Worm (Caenorhabditis elegans) whole organism, L1 larva: ENCODE results near the gene cat-4.
A peak's percentile ranks its signal among the peaks of the same experiment; 100 is the strongest.

Experiments
- C04F5.9 ChIP-seq: sonication (generic microtip); optimal IDR thresholded peaks from 2 replicates; lab custom pipeline; 2016; ENCODE audit warnings: missing genetic modification characterization, missing compliant biosample characterization
- C16A3.4 ChIP-seq: fragments of 150-350 bp; optimal IDR thresholded peaks from 2 replicates; lab custom pipeline; 2014; ENCODE audit warnings: missing biosample characterization, missing genetic modification characterization
- F16B12.6 ChIP-seq: fragments of 150-350 bp; optimal IDR thresholded peaks from 2 replicates; lab custom pipeline; 2014; ENCODE audit warnings: missing biosample characterization, missing genetic modification characterization
- Y116A8C.19 ChIP-seq: sonication (generic microtip); optimal IDR thresholded peaks from 2 replicates; lab custom pipeline; 2016; ENCODE audit warnings: missing compliant biosample characterization, missing genetic modification characterization, borderline replicate concordance
- aha-1 ChIP-seq: fragments of 150-350 bp; optimal IDR thresholded peaks from 2 replicates; lab custom pipeline; 2014; ENCODE audit warnings: missing biosample characterization, missing genetic modification characterization
- alr-1 ChIP-seq: fragments of 200-800 bp; sonication (Bioruptor generic); optimal IDR thresholded peaks from 2 replicates; lab custom pipeline; 2018; ENCODE audit warnings: borderline replicate concordance, mild to moderate bottlenecking, missing genetic modification characterization, missing compliant biosample characterization
- ama-1 ChIP-seq: fragments of 150-350 bp; optimal IDR thresholded peaks from 2 replicates; lab custom pipeline; 2014
- blmp-1 ChIP-seq: fragments of 150-350 bp; optimal IDR thresholded peaks from 2 replicates; lab custom pipeline; 2014; ENCODE audit warnings: missing biosample characterization, missing genetic modification characterization
- ceh-82 ChIP-seq, 3 experiments: fragments of 150-350 bp in 1 of 3; sonication (generic microtip) in 2 of 3; optimal IDR thresholded peaks; 2 replicates each; lab custom pipeline; 2014 to 2017; ENCODE audit warnings: missing biosample characterization in 3 of 3, missing genetic modification characterization in 3 of 3
- ceh-88 ChIP-seq: fragments of 200-800 bp; sonication (Bioruptor generic); IDR thresholded peaks from 2 replicates; pipeline ENCODE4 v1.3.6; 2022; ENCODE audit warnings: missing genetic modification characterization, missing compliant biosample characterization
- ceh-90 ChIP-seq: sonication (generic microtip); optimal IDR thresholded peaks from 2 replicates; lab custom pipeline; 2016; ENCODE audit warnings: missing genetic modification characterization, missing compliant biosample characterization
- ces-1 ChIP-seq: fragments of 150-350 bp; optimal IDR thresholded peaks from 2 replicates; lab custom pipeline; 2014; ENCODE audit warnings: missing biosample characterization, missing genetic modification reagents, missing genetic modification characterization
- dpl-1 ChIP-seq, 3 experiments: fragments of 150-350 bp in 2 of 3; sonication (generic microtip) in 1 of 3; optimal IDR thresholded peaks; 2 replicates each; lab custom pipeline; 2014 to 2017; ENCODE audit warnings: missing biosample characterization in 3 of 3, missing genetic modification characterization in 3 of 3, missing genetic modification reagents in 3 of 3
- egl-13 ChIP-seq: sonication (generic microtip); optimal IDR thresholded peaks from 2 replicates; lab custom pipeline; 2016; ENCODE audit warnings: missing genotype, missing genetic modification reagents, missing genetic modification characterization, missing compliant biosample characterization
- elt-2 ChIP-seq: sonication (generic microtip); optimal IDR thresholded peaks from 2 replicates; lab custom pipeline; 2016; ENCODE audit warnings: missing genetic modification characterization, mild to moderate bottlenecking, inconsistent platforms, missing compliant biosample characterization, missing genetic modification reagents
- elt-3 ChIP-seq, 6 experiments: fragments of 150-350 bp in 1 of 6; sonication (generic microtip); optimal IDR thresholded peaks; 2 replicates each; lab custom pipeline; 2017 to 2018; ENCODE audit warnings: missing biosample characterization in 6 of 6, missing genetic modification characterization in 6 of 6, inconsistent platforms in 1 of 6
- fkh-10 ChIP-seq: sonication (generic microtip); optimal IDR thresholded peaks from 2 replicates; lab custom pipeline; 2017; ENCODE audit warnings: missing biosample characterization, missing genetic modification reagents, missing genetic modification characterization
- fkh-4 ChIP-seq: sonication (generic microtip); optimal IDR thresholded peaks from 2 replicates; lab custom pipeline; 2016; ENCODE audit warnings: missing compliant biosample characterization, missing genetic modification characterization, borderline replicate concordance
- fkh-8 ChIP-seq: sonication (generic microtip); optimal IDR thresholded peaks from 2 replicates; lab custom pipeline; 2016; ENCODE audit warnings: mild to moderate bottlenecking, missing genetic modification characterization, missing compliant biosample characterization
- fos-1 ChIP-seq: fragments of 150-350 bp; optimal IDR thresholded peaks from 2 replicates; lab custom pipeline; 2014; ENCODE audit warnings: missing biosample characterization, missing genetic modification characterization
- hlh-17 ChIP-seq: fragments of 200-800 bp; sonication (Bioruptor generic); optimal IDR thresholded peaks from 2 replicates; lab custom pipeline; 2018; ENCODE audit warnings: missing genetic modification characterization, mild to moderate bottlenecking, missing compliant biosample characterization, moderate library complexity, borderline replicate concordance
- hlh-4 ChIP-seq: sonication (generic microtip); optimal IDR thresholded peaks from 2 replicates; lab custom pipeline; 2016; ENCODE audit warnings: mild to moderate bottlenecking, missing genetic modification characterization, missing compliant biosample characterization
- hpl-2 ChIP-seq: fragments of 150-350 bp; optimal IDR thresholded peaks from 2 replicates; lab custom pipeline; 2014; ENCODE audit warnings: missing biosample characterization, missing genetic modification reagents, missing genetic modification characterization
- lin-15B ChIP-seq: fragments of 150-350 bp; sonication (generic microtip); optimal IDR thresholded peaks from 3 replicates; lab custom pipeline; 2014; ENCODE audit warnings: missing biosample characterization, missing genetic modification characterization
- lin-35 ChIP-seq, 2 experiments: fragments of 150-350 bp; optimal IDR thresholded peaks; 2 replicates each; lab custom pipeline; 2014; ENCODE audit warnings: missing biosample characterization in 2 of 2, missing genetic modification characterization in 2 of 2, missing genetic modification reagents in 2 of 2
- lir-3 ChIP-seq: sonication (generic microtip); optimal IDR thresholded peaks from 2 replicates; lab custom pipeline; 2016; ENCODE audit warnings: mild to moderate bottlenecking, missing genetic modification characterization, moderate library complexity, missing compliant biosample characterization; ENCODE audit not compliant: poor library complexity
- mab-9 ChIP-seq: fragments of 200-800 bp; sonication (Bioruptor generic); IDR thresholded peaks from 2 replicates; pipeline ENCODE4 v1.3.6; 2022; ENCODE audit warnings: missing genetic modification reagents, missing genetic modification characterization, missing compliant biosample characterization
- mdl-1 ChIP-seq, 2 experiments: fragments of 150-350 bp; optimal IDR thresholded peaks; 2 replicates each; lab custom pipeline; 2014 to 2017; ENCODE audit warnings: missing biosample characterization in 2 of 2, missing genetic modification characterization in 2 of 2, inconsistent platforms in 1 of 2
- mep-1 ChIP-seq: fragments of 150-350 bp; optimal IDR thresholded peaks from 2 replicates; lab custom pipeline; 2014; ENCODE audit warnings: missing biosample characterization, missing genetic modification characterization
- nhr-20 ChIP-seq: sonication (generic microtip); optimal IDR thresholded peaks from 2 replicates; lab custom pipeline; 2016; ENCODE audit warnings: mild to moderate bottlenecking, missing genetic modification characterization, missing compliant biosample characterization
- nhr-28 ChIP-seq: fragments of 150-350 bp; optimal IDR thresholded peaks from 2 replicates; lab custom pipeline; 2014; ENCODE audit warnings: missing biosample characterization, missing genetic modification characterization
- nhr-71 ChIP-seq: sonication (generic microtip); optimal IDR thresholded peaks from 2 replicates; lab custom pipeline; 2016; ENCODE audit warnings: mild to moderate bottlenecking, missing genetic modification characterization, moderate library complexity, missing compliant biosample characterization
- nhr-76 ChIP-seq: sonication (generic microtip); optimal IDR thresholded peaks from 2 replicates; lab custom pipeline; 2017; ENCODE audit warnings: missing biosample characterization, missing genetic modification characterization
- nhr-84 ChIP-seq: sonication (generic microtip); optimal IDR thresholded peaks from 2 replicates; lab custom pipeline; 2017; ENCODE audit warnings: missing biosample characterization, missing genetic modification characterization
- pag-3 ChIP-seq: sonication (generic microtip); optimal IDR thresholded peaks from 2 replicates; lab custom pipeline; 2017; ENCODE audit warnings: missing genetic modification characterization, mild to moderate bottlenecking, missing compliant biosample characterization, antibody characterized with exemption, borderline replicate concordance; ENCODE audit not compliant: insufficient read depth
- rnt-1 ChIP-seq: sonication (generic microtip); optimal IDR thresholded peaks from 2 replicates; lab custom pipeline; 2016; ENCODE audit warnings: mild to moderate bottlenecking, missing genetic modification characterization, moderate library complexity, missing compliant biosample characterization
- skn-1 ChIP-seq: fragments of 150-350 bp; optimal IDR thresholded peaks from 2 replicates; lab custom pipeline; 2014; ENCODE audit warnings: missing biosample characterization, missing genetic modification characterization
- snpc-4 ChIP-seq: fragments of 150-350 bp; optimal IDR thresholded peaks from 2 replicates; lab custom pipeline; 2014; ENCODE audit warnings: missing biosample characterization, missing genetic modification characterization
- snu-23 ChIP-seq: sonication (generic microtip); optimal IDR thresholded peaks from 2 replicates; lab custom pipeline; 2016; ENCODE audit warnings: missing genetic modification characterization, missing compliant biosample characterization
- sox-4 ChIP-seq: sonication (generic microtip); optimal IDR thresholded peaks from 2 replicates; lab custom pipeline; 2016; ENCODE audit warnings: missing genetic modification characterization, missing compliant biosample characterization
- sup-37 ChIP-seq: fragments of 200-800 bp; sonication (Bioruptor generic); optimal IDR thresholded peaks from 2 replicates; lab custom pipeline; 2018; ENCODE audit warnings: mild to moderate bottlenecking, missing genetic modification characterization, missing compliant biosample characterization
- swsn-7 ChIP-seq: sonication (generic microtip); optimal IDR thresholded peaks from 2 replicates; lab custom pipeline; 2016; ENCODE audit warnings: missing genetic modification characterization, missing compliant biosample characterization
- tlp-1 ChIP-seq: fragments of 150-350 bp; optimal IDR thresholded peaks from 2 replicates; lab custom pipeline; 2014; ENCODE audit warnings: missing biosample characterization, missing genetic modification characterization
- unc-98 ChIP-seq: fragments of 200-800 bp; sonication (Bioruptor generic); IDR thresholded peaks from 2 replicates; pipeline ENCODE4 v1.3.6; 2022; ENCODE audit warnings: missing genetic modification characterization, missing compliant biosample characterization
- xbp-1 ChIP-seq: sonication (generic microtip); optimal IDR thresholded peaks from 2 replicates; lab custom pipeline; 2016; ENCODE audit warnings: missing genetic modification characterization, missing compliant biosample characterization
- zag-1 ChIP-seq: fragments of 150-350 bp; optimal IDR thresholded peaks from 2 replicates; lab custom pipeline; 2014; ENCODE audit warnings: missing biosample characterization, missing genetic modification characterization
- zip-4 ChIP-seq: fragments of 200-800 bp; sonication (Bioruptor generic); optimal IDR thresholded peaks from 2 replicates; lab custom pipeline; 2018; ENCODE audit warnings: mild to moderate bottlenecking, missing genetic modification characterization, moderate library complexity, missing compliant biosample characterization
- ztf-4 ChIP-seq: fragments of 150-350 bp; optimal IDR thresholded peaks from 2 replicates; lab custom pipeline; 2014; ENCODE audit warnings: missing biosample characterization, missing genetic modification characterization

cat-4 gene

ce11 chrV:10529600-10529999, 35.1 kb upstream of the cat-4 start:
- peak; percentile 93 for TF ChIP-seq blmp-1 (tag; lab: Kevin White, UChicago)
- TF ChIP-seq skn-1 (tag; lab: Kevin White, UChicago) = no peak

- TF ChIP-seq C16A3.4 (tag; lab: Kevin White, UChicago) (no peak), ztf-4 (tag; lab: Kevin White, UChicago) (no peak), lir-3 (tag; lab: Kevin White, UChicago) (no peak), tlp-1 (no peak), swsn-7 (no peak), mdl-1 (tag; optimal IDR thresholded peaks at IDR 0.05; lab: Kevin White, UChicago) (no peak), Y116A8C.19 (tag; lab: Kevin White, UChicago) (no peak), xbp-1 (tag; lab: Kevin White, UChicago) (no peak), mep-1 (tag; lab: Kevin White, UChicago) (no peak), ceh-88 (no peak), C04F5.9 (no peak), fos-1 (no peak)
Measured at ce11 chrV:10532725-10533124, 32.0 kb upstream of the cat-4 start, which contains the start of gene txt-10. txt-10 (minus strand) TSS chrV:10532825.

ce11 chrV:10535325-10535724, 29.4 kb upstream of the cat-4 start:
- no peak for TF ChIP-seq nhr-76 (tag; lab: Kevin White, UChicago)
- TF ChIP-seq C16A3.4 (tag; lab: Kevin White, UChicago) = no peak
- peak; percentile 16 for TF ChIP-seq rnt-1 (tag; lab: Kevin White, UChicago)
- peak; percentile 17 for TF ChIP-seq elt-2
- TF ChIP-seq skn-1 (tag; lab: Kevin White, UChicago) = no peak
- peak; percentile 7 to 56 for TF ChIP-seq lin-35 (GFP tag; optimal IDR thresholded peaks at IDR 0.05; lab: Kevin White, UChicago)
- no peak for TF ChIP-seq alr-1 (tag; lab: Kevin White, UChicago)
- TF ChIP-seq xbp-1 (tag; lab: Kevin White, UChicago) = no peak
- peak; percentile 58 for TF ChIP-seq ama-1 (lab: Kevin White, UChicago)
- no peak for TF ChIP-seq nhr-84 (tag; lab: Kevin White, UChicago)
- no peak for TF ChIP-seq hlh-4 (tag; lab: Kevin White, UChicago)
- TF ChIP-seq ceh-82 (tag; optimal IDR thresholded peaks at IDR 0.05; lab: Kevin White, UChicago) = no peak
- no peak for TF ChIP-seq fkh-4
- TF ChIP-seq hlh-17 (GFP tag; lab: Kevin White, UChicago) = no peak
- peak; percentile 45 for TF ChIP-seq snu-23
- TF ChIP-seq zag-1 = no peak
- TF ChIP-seq blmp-1 (tag; lab: Kevin White, UChicago) = peak; percentile 44
- TF ChIP-seq dpl-1 (GFP tag; optimal IDR thresholded peaks at IDR 0.05; lab: Kevin White, UChicago) = peak in 2 of 3 experiments; percentile 14 to 35
- TF ChIP-seq sup-37 (GFP tag; lab: Kevin White, UChicago) = no peak
- TF ChIP-seq mab-9 (GFP tag; lab: Robert Waterston, UW) = no peak
- TF ChIP-seq hpl-2 (GFP tag; lab: Kevin White, UChicago) = no peak
- peak in 1 of 2 experiments; percentile 31 for TF ChIP-seq mdl-1 (tag; optimal IDR thresholded peaks at IDR 0.05; lab: Kevin White, UChicago)
- no peak for TF ChIP-seq ces-1 (GFP tag; lab: Kevin White, UChicago)
- TF ChIP-seq nhr-71 (tag; lab: Kevin White, UChicago) = peak; percentile 63
- TF ChIP-seq snpc-4 (tag; lab: Kevin White, UChicago) = no peak
- peak; percentile 42 for TF ChIP-seq mep-1 (tag; lab: Kevin White, UChicago)
- no peak for TF ChIP-seq pag-3 (tag; lab: Kevin White, UChicago)
- no peak for TF ChIP-seq zip-4
- peak; percentile 50 for TF ChIP-seq fkh-8 (tag; lab: Kevin White, UChicago)
- no peak for TF ChIP-seq nhr-28
- peak; percentile 53 for TF ChIP-seq nhr-20 (tag; lab: Kevin White, UChicago)
- no peak for TF ChIP-seq aha-1 (tag; lab: Kevin White, UChicago)
- TF ChIP-seq F16B12.6 (tag; lab: Kevin White, UChicago) = no peak
- no peak for TF ChIP-seq sox-4 (tag; lab: Kevin White, UChicago)
- TF ChIP-seq ceh-90 (tag; lab: Kevin White, UChicago) = no peak
- no peak for TF ChIP-seq tlp-1
- TF ChIP-seq lin-15B (tag; lab: Kevin White, UChicago) = no peak
- TF ChIP-seq egl-13 (tag; lab: Kevin White, UChicago) = no peak
- TF ChIP-seq fkh-10 (GFP tag; lab: Kevin White, UChicago) = no peak
- TF ChIP-seq unc-98 = no peak
- peak in 1 of 6 experiments; percentile 17 for TF ChIP-seq elt-3 (tag; optimal IDR thresholded peaks at IDR 0.05; lab: Kevin White, UChicago)
- no peak for TF ChIP-seq fos-1
